Comparison of ENCODE assay signal across 1 fruit fly cellular context in the genomic region with DNA sequence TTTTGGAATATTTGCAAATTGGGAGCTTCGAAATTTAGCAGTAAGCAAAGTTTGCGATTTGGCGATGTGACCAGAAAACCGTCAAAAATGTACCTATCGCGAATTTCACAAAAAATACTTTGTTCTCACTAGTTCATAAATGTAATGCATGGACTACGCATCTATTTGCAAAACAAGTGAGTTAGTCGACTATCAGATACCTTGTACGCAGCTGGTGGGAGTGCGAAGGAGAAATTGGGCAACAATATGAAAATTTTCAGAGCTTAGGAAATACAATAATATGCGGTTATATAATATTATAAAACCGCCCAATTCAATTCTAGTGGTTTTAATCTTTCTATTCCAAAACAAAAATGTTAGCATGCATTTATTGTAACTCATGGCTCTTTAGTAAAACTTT.
A peak's percentile ranks its signal among the peaks of the same experiment; 100 is the strongest.
TF ChIP-seq lines count a peak whose summit lies in the region.

A gene (minus strand): TSS at position 73 of the 400 bp plus-strand sequence.

TF ChIP-seq in whole organism, embryonic, 481 proteins besides CTCF, POLR2A, EP300 and RAD21 (continued from another document):
- TF ChIP-seq Dll (GFP tag; IDR thresholded peaks at IDR 0.05; lab: Robert Waterston, UW; ENCODE audit: partially characterized antibody) (peak; percentile 60; the same call in 3 of the 4 replicates), Antp (GFP tag; optimal IDR thresholded peaks at IDR 0.05; lab: Kevin White, UChicago) (peak; percentile 39), Opbp (GFP tag; IDR thresholded peaks at IDR 0.05; lab: Robert Waterston, UW; ENCODE audit: partially characterized antibody) (peak; percentile 73; the same call in 2 of the 3 replicates), HLH4C (GFP tag; IDR thresholded peaks at IDR 0.05; lab: Robert Waterston, UW; ENCODE audit: partially characterized antibody) (peak; percentile 98), fd3F (GFP tag; optimal IDR thresholded peaks at IDR 0.05; lab: Kevin White, UChicago) (no peak), ERR (GFP tag; optimal IDR thresholded peaks at IDR 0.05; lab: Kevin White, UChicago) (no peak), CG14860 (GFP tag; IDR thresholded peaks at IDR 0.05; lab: Robert Waterston, UW; ENCODE audit: partially characterized antibody) (peak; percentile 91), Six4 (GFP tag; optimal IDR thresholded peaks at IDR 0.05; lab: Kevin White, UChicago) (no peak), CG10654 (GFP tag; optimal IDR thresholded peaks at IDR 0.05; lab: Kevin White, UChicago) (peak; percentile 11), CG2889 (GFP tag; IDR thresholded peaks at IDR 0.05; lab: Robert Waterston, UW) (no peak), fd96Cb (tag; optimal IDR thresholded peaks at IDR 0.05; lab: Kevin White, UChicago) (peak; percentile 21), CG9437 (GFP tag; optimal IDR thresholded peaks at IDR 0.05; lab: Kevin White, UChicago) (no peak), slbo (GFP tag; IDR thresholded peaks at IDR 0.05; lab: Robert Waterston, UW) (peak; percentile 68), NfI (GFP tag; optimal IDR thresholded peaks at IDR 0.05; lab: Kevin White, UChicago) (peak; percentile 10), zfh2 (GFP tag; optimal IDR thresholded peaks at IDR 0.05; lab: Kevin White, UChicago) (peak; percentile 62), Tbp (GFP tag; optimal IDR thresholded peaks at IDR 0.05; lab: Kevin White, UChicago) (no peak), Rfx (GFP tag; IDR thresholded peaks at IDR 0.05; lab: Robert Waterston, UW) (peak; percentile 25; the same call in 1 of the 2 replicates), Dfd (GFP tag; optimal IDR thresholded peaks at IDR 0.05; lab: Kevin White, UChicago) (peak in 1 of 2 experiments; percentile 17), Hr3 (GFP tag; optimal IDR thresholded peaks at IDR 0.05; lab: Kevin White, UChicago) (peak; percentile 28), phol (tag; optimal IDR thresholded peaks at IDR 0.05; lab: Kevin White, UChicago) (peak; percentile 35), MESR4 (GFP tag; optimal IDR thresholded peaks at IDR 0.05; lab: Kevin White, UChicago) (peak; percentile 5), CG3847 (GFP tag; IDR thresholded peaks at IDR 0.05; lab: Robert Waterston, UW) (peak; percentile 52), ems (GFP tag; optimal IDR thresholded peaks at IDR 0.05; lab: Kevin White, UChicago) (peak; percentile 35), NFAT (GFP tag; IDR thresholded peaks at IDR 0.05; lab: Robert Waterston, UW) (peak; percentile 60), sna (GFP tag; IDR thresholded peaks at IDR 0.05; lab: Robert Waterston, UW; ENCODE audit: partially characterized antibody) (peak; percentile 67), bcd (GFP tag; optimal IDR thresholded peaks at IDR 0.05; lab: Kevin White, UChicago) (peak; percentile 43), CG15514 (GFP tag; optimal IDR thresholded peaks at IDR 0.05; lab: Kevin White, UChicago) (peak; percentile 81), CG33213 (GFP tag; optimal IDR thresholded peaks at IDR 0.05; lab: Kevin White, UChicago) (peak; percentile 27), psq (GFP tag; optimal IDR thresholded peaks at IDR 0.05; lab: Kevin White, UChicago) (no peak), ssp (GFP tag; IDR thresholded peaks at IDR 0.05; lab: Robert Waterston, UW) (peak; percentile 95), CG6813 (GFP tag; optimal IDR thresholded peaks at IDR 0.05; lab: Kevin White, UChicago) (no peak), zen2 (GFP tag; IDR thresholded peaks at IDR 0.05; lab: Robert Waterston, UW; ENCODE audit: partially characterized antibody) (peak; percentile 63), CG14710 (tag; optimal IDR thresholded peaks at IDR 0.05; lab: Kevin White, UChicago) (peak; percentile 10), Xbp1 (GFP tag; optimal IDR thresholded peaks at IDR 0.05; lab: Kevin White, UChicago) (peak; percentile 53), Sin3A (optimal IDR thresholded peaks at IDR 0.05; lab: Kevin White, UChicago) (peak; percentile 6), CG30020 (tag; optimal IDR thresholded peaks at IDR 0.05; lab: Kevin White, UChicago) (peak; percentile 68), HmgZ (tag; optimal IDR thresholded peaks at IDR 0.05; lab: Kevin White, UChicago) (peak; percentile 73), gro (GFP tag; optimal IDR thresholded peaks at IDR 0.05; lab: Kevin White, UChicago) (peak; percentile 60), pzg (GFP tag; optimal IDR thresholded peaks at IDR 0.05; lab: Kevin White, UChicago) (peak; percentile 83), hkb (optimal IDR thresholded peaks at IDR 0.05; lab: Kevin White, UChicago) (no peak), hkb (GFP tag; IDR thresholded peaks at IDR 0.05; lab: Robert Waterston, UW) (peak; percentile 36; the same call in 1 of the 2 replicates), dmrt11E (tag; optimal IDR thresholded peaks at IDR 0.05; lab: Kevin White, UChicago) (no peak), CG34422 (GFP tag; IDR thresholded peaks at IDR 0.05; lab: Robert Waterston, UW) (peak; percentile 52; the same call in 1 of the 3 replicates), CG33557 (GFP tag; optimal IDR thresholded peaks at IDR 0.05; lab: Kevin White, UChicago) (no peak), CG10321 (GFP tag; IDR thresholded peaks at IDR 0.05; lab: Robert Waterston, UW) (no peak), dysf (GFP tag; IDR thresholded peaks at IDR 0.05; lab: Robert Waterston, UW) (peak; percentile 32; the same call in 1 of the 3 replicates), CG42726 (GFP tag; IDR thresholded peaks at IDR 0.05; lab: Robert Waterston, UW; ENCODE audit: partially characterized antibody) (0 out of 2 replicates have a peak, but pooled peaks have one; percentile 24), CG4820 (GFP tag; optimal IDR thresholded peaks at IDR 0.05; lab: Kevin White, UChicago) (no peak), fu2 (GFP tag; optimal IDR thresholded peaks at IDR 0.05; lab: Kevin White, UChicago) (peak; percentile 40), CG32532 (GFP tag; IDR thresholded peaks at IDR 0.05; lab: Robert Waterston, UW) (peak; percentile 59), Aef1 (GFP tag; IDR thresholded peaks at IDR 0.05; lab: Robert Waterston, UW) (peak; percentile 40; the same call in 2 of the 3 replicates), sob (GFP tag; IDR thresholded peaks at IDR 0.05; lab: Robert Waterston, UW) (peak; percentile 59; the same call in 1 of the 2 replicates), Ets97D (GFP tag; optimal IDR thresholded peaks at IDR 0.05; lab: Kevin White, UChicago) (peak; percentile 52), ato (GFP tag; IDR thresholded peaks at IDR 0.05; lab: Robert Waterston, UW; ENCODE audit: partially characterized antibody) (peak; percentile 81), crol (GFP tag; IDR thresholded peaks at IDR 0.05; lab: Robert Waterston, UW) (no peak), CG9215 (GFP tag; IDR thresholded peaks at IDR 0.05; lab: Robert Waterston, UW) (no peak), CG17328 (GFP tag; IDR thresholded peaks at IDR 0.05; lab: Robert Waterston, UW) (0 out of 2 replicates have a peak, but pooled peaks have one; percentile 31), dm (GFP tag; optimal IDR thresholded peaks at IDR 0.05; lab: Kevin White, UChicago) (peak; percentile 34), Hsf (GFP tag; optimal IDR thresholded peaks at IDR 0.05; lab: Kevin White, UChicago) (peak; percentile 33), Chrac-16 (GFP tag; optimal IDR thresholded peaks at IDR 0.05; lab: Kevin White, UChicago) (peak; percentile 9), CG4404 (GFP tag; IDR thresholded peaks at IDR 0.05; lab: Robert Waterston, UW) (no peak), CG17186 (GFP tag; optimal IDR thresholded peaks at IDR 0.05; lab: Kevin White, UChicago) (peak; percentile 16), Side (GFP tag; optimal IDR thresholded peaks at IDR 0.05; lab: Kevin White, UChicago) (peak; percentile 10), Dp (GFP tag; optimal IDR thresholded peaks at IDR 0.05; lab: Kevin White, UChicago) (peak; percentile 39), Myb (GFP tag; optimal IDR thresholded peaks at IDR 0.05; lab: Kevin White, UChicago) (peak; percentile 7), B-H1 (GFP tag; IDR thresholded peaks at IDR 0.05; lab: Robert Waterston, UW) (0 out of 3 replicates have a peak, but pooled peaks have one; percentile 20), usp (GFP tag; optimal IDR thresholded peaks at IDR 0.05; lab: Kevin White, UChicago) (no peak), mld (GFP tag; IDR thresholded peaks at IDR 0.05; lab: Robert Waterston, UW; ENCODE audit: partially characterized antibody) (peak; percentile 83), Med (GFP tag; lab: Kevin White, UChicago) (peak; percentile 88), CG7357 (GFP tag; IDR thresholded peaks at IDR 0.05; lab: Robert Waterston, UW) (peak; percentile 91), Bteb2 (GFP tag; optimal IDR thresholded peaks at IDR 0.05; lab: Kevin White, UChicago) (no peak), dmrt99B (tag; optimal IDR thresholded peaks at IDR 0.05; lab: Kevin White, UChicago) (no peak), CG4424 (GFP tag; optimal IDR thresholded peaks at IDR 0.05; lab: Kevin White, UChicago) (peak; percentile 3), HLH54F (GFP tag; optimal IDR thresholded peaks at IDR 0.05; lab: Kevin White, UChicago) (peak; percentile 35), rib (GFP tag; IDR thresholded peaks at IDR 0.05; lab: Robert Waterston, UW) (peak; percentile 42; the same call in 1 of the 2 replicates), D19B (GFP tag; optimal IDR thresholded peaks at IDR 0.05; lab: Kevin White, UChicago) (peak; percentile 94), Mad (GFP tag; optimal IDR thresholded peaks at IDR 0.05; lab: Kevin White, UChicago) (no peak), pho (GFP tag; optimal IDR thresholded peaks at IDR 0.05; lab: Kevin White, UChicago) (peak; percentile 38), CG1024 (GFP tag; IDR thresholded peaks at IDR 0.05; lab: Robert Waterston, UW) (no peak), chm (GFP tag; IDR thresholded peaks at IDR 0.05; lab: Robert Waterston, UW) (no peak), az2 (GFP tag; optimal IDR thresholded peaks at IDR 0.05; lab: Kevin White, UChicago) (no peak), Pdp1 (GFP tag; optimal IDR thresholded peaks at IDR 0.05; lab: Kevin White, UChicago) (peak; percentile 13 to 94), Ada2b (GFP tag; IDR thresholded peaks at IDR 0.05; lab: Robert Waterston, UW) (0 out of 2 replicates have a peak, but pooled peaks have one; percentile 38), E2f2 (GFP tag; IDR thresholded peaks at IDR 0.05; lab: Robert Waterston, UW) (peak; percentile 40), MBD-R2 (GFP tag; IDR thresholded peaks at IDR 0.05; lab: Robert Waterston, UW) (peak; percentile 82), hb (GFP tag; IDR thresholded peaks at IDR 0.05; lab: Robert Waterston, UW; ENCODE audit: partially characterized antibody) (peak; percentile 89), CG11504 (tag; optimal IDR thresholded peaks at IDR 0.05; lab: Kevin White, UChicago) (no peak), Camta (GFP tag; optimal IDR thresholded peaks at IDR 0.05; lab: Kevin White, UChicago) (no peak), CG12659 (GFP tag; optimal IDR thresholded peaks at IDR 0.05; lab: Kevin White, UChicago) (peak; percentile 47), row (GFP tag; IDR thresholded peaks at IDR 0.05; lab: Robert Waterston, UW) (peak; percentile 77), otp (GFP tag; IDR thresholded peaks at IDR 0.05; lab: Robert Waterston, UW) (peak; percentile 29; the same call in 1 of the 3 replicates), lola (GFP tag; optimal IDR thresholded peaks at IDR 0.05; lab: Kevin White, UChicago) (peak in 1 of 3 experiments; percentile 88), BEAF-32 (GFP tag; optimal IDR thresholded peaks at IDR 0.05; lab: Kevin White, UChicago) (peak; percentile 25), CG16813 (GFP tag; IDR thresholded peaks at IDR 0.05; lab: Robert Waterston, UW; ENCODE audit: partially characterized antibody) (peak; percentile 91), cwo (GFP tag; optimal IDR thresholded peaks at IDR 0.05; lab: Kevin White, UChicago) (peak; percentile 10), prd (optimal IDR thresholded peaks at IDR 0.05; lab: Kevin White, UChicago) (no peak), prd (GFP tag; IDR thresholded peaks at IDR 0.05; lab: Robert Waterston, UW) (peak; percentile 14; the same call in 1 of the 3 replicates), gfzf (GFP tag; optimal IDR thresholded peaks at IDR 0.05; lab: Kevin White, UChicago) (peak; percentile 81), CG12391 (tag; optimal IDR thresholded peaks at IDR 0.05; lab: Kevin White, UChicago) (no peak), Ssrp (tag; optimal IDR thresholded peaks at IDR 0.05; lab: Kevin White, UChicago) (peak; percentile 32)
